Worm (Caenorhabditis elegans) whole organism, mixed stage, embryonic: Measurements from ENCODE around the gene Y53C12A.8.
A peak's percentile ranks its signal among the peaks of the same experiment; 100 is the strongest.

Source experiments
- M03D4.4 ChIP-seq: sonication (generic microtip); optimal IDR thresholded peaks from 2 replicates; lab custom pipeline; 2017; ENCODE audit warnings: mild to moderate bottlenecking, missing genetic modification characterization, missing compliant biosample characterization
- bed-3 ChIP-seq: fragments of 200-800 bp; sonication (Bioruptor generic); optimal IDR thresholded peaks from 3 replicates; lab custom pipeline; 2018; ENCODE audit warnings: mild to moderate bottlenecking, missing genetic modification characterization, moderate library complexity, missing compliant biosample characterization
- blmp-1 ChIP-seq: fragments of 150-350 bp; optimal IDR thresholded peaks from 2 replicates; lab custom pipeline; 2014; ENCODE audit warnings: missing biosample characterization, missing genetic modification characterization
- ceh-39 ChIP-seq: fragments of 150-350 bp; optimal IDR thresholded peaks from 2 replicates; lab custom pipeline; 2014; ENCODE audit warnings: missing biosample characterization, missing genetic modification characterization
- ceh-43 ChIP-seq: fragments of 200-800 bp; sonication (Bioruptor generic); optimal IDR thresholded peaks from 2 replicates; lab custom pipeline; 2018; ENCODE audit warnings: mild to moderate bottlenecking, missing genetic modification characterization, moderate library complexity, missing compliant biosample characterization
- ceh-83 ChIP-seq: fragments of 200-800 bp; sonication (Bioruptor generic); optimal IDR thresholded peaks from 2 replicates; lab custom pipeline; 2018; ENCODE audit warnings: mild to moderate bottlenecking, missing genetic modification characterization, missing compliant biosample characterization
- ces-1 ChIP-seq: fragments of 150-350 bp; optimal IDR thresholded peaks from 2 replicates; lab custom pipeline; 2014; ENCODE audit warnings: missing biosample characterization, missing genetic modification reagents, missing genetic modification characterization
- cnd-1 ChIP-seq: fragments of 200-800 bp; sonication (Bioruptor generic); optimal IDR thresholded peaks from 2 replicates; lab custom pipeline; 2018; ENCODE audit warnings: mild to moderate bottlenecking, missing genetic modification characterization, missing compliant biosample characterization
- drap-1 ChIP-seq: fragments of 200-800 bp; sonication (Bioruptor generic); optimal IDR thresholded peaks from 3 replicates; lab custom pipeline; 2018; ENCODE audit warnings: mild to moderate bottlenecking, missing genetic modification characterization, missing compliant biosample characterization
- elt-1 ChIP-seq: sonication (generic microtip); optimal IDR thresholded peaks from 2 replicates; lab custom pipeline; 2017; ENCODE audit warnings: missing genetic modification characterization, mild to moderate bottlenecking, missing compliant biosample characterization, antibody characterized with exemption, moderate library complexity, borderline replicate concordance; ENCODE audit not compliant: insufficient read depth
- elt-3 ChIP-seq: fragments of 150-350 bp; optimal IDR thresholded peaks from 2 replicates; lab custom pipeline; 2014; ENCODE audit warnings: missing biosample characterization, missing genetic modification characterization
- flh-1 ChIP-seq: fragments of 200-800 bp; sonication (Bioruptor generic); optimal IDR thresholded peaks from 2 replicates; lab custom pipeline; 2018; ENCODE audit warnings: mild to moderate bottlenecking, missing genetic modification characterization, moderate library complexity, missing compliant biosample characterization
- ham-2 ChIP-seq: fragments of 200-800 bp; sonication (Bioruptor generic); optimal IDR thresholded peaks from 2 replicates; lab custom pipeline; 2018; ENCODE audit warnings: mild to moderate bottlenecking, missing genetic modification characterization, missing compliant biosample characterization
- hlh-1 ChIP-seq: fragments of 150-350 bp; optimal IDR thresholded peaks from 2 replicates; lab custom pipeline; 2014; ENCODE audit warnings: missing biosample characterization, missing genetic modification reagents, missing genetic modification characterization
- lin-13 ChIP-seq: fragments of 150-350 bp; optimal IDR thresholded peaks from 2 replicates; lab custom pipeline; 2014; ENCODE audit warnings: missing biosample characterization, missing genetic modification characterization
- lin-32 ChIP-seq: fragments of 200-800 bp; sonication (Bioruptor generic); optimal IDR thresholded peaks from 2 replicates; lab custom pipeline; 2018; ENCODE audit warnings: mild to moderate bottlenecking, missing genetic modification characterization, missing compliant biosample characterization
- lsy-2 ChIP-seq: fragments of 150-350 bp; optimal IDR thresholded peaks from 2 replicates; lab custom pipeline; 2014; ENCODE audit warnings: missing biosample characterization, missing genetic modification characterization
- mab-5 ChIP-seq: fragments of 150-350 bp; optimal IDR thresholded peaks from 2 replicates; lab custom pipeline; 2014; ENCODE audit warnings: missing biosample characterization, missing genetic modification characterization
- mep-1 ChIP-seq: fragments of 150-350 bp; optimal IDR thresholded peaks from 2 replicates; lab custom pipeline; 2017; ENCODE audit warnings: missing biosample characterization, missing genetic modification reagents, missing genetic modification characterization, inconsistent platforms
- mls-2 ChIP-seq: sonication (generic microtip); optimal IDR thresholded peaks from 2 replicates; lab custom pipeline; 2016; ENCODE audit warnings: mild to moderate bottlenecking, missing genetic modification characterization, moderate library complexity, missing compliant biosample characterization
- nhr-12 ChIP-seq: fragments of 150-350 bp; optimal IDR thresholded peaks from 2 replicates; lab custom pipeline; 2014; ENCODE audit warnings: missing biosample characterization, missing genetic modification characterization
- nhr-2 ChIP-seq: fragments of 150-350 bp; optimal IDR thresholded peaks from 2 replicates; lab custom pipeline; 2014; ENCODE audit warnings: missing biosample characterization, missing genetic modification characterization
- nhr-237 ChIP-seq: fragments of 150-350 bp; optimal IDR thresholded peaks from 2 replicates; lab custom pipeline; 2014; ENCODE audit warnings: missing biosample characterization, missing genetic modification characterization
- nhr-28 ChIP-seq: fragments of 150-350 bp; optimal IDR thresholded peaks from 2 replicates; lab custom pipeline; 2014; ENCODE audit warnings: missing biosample characterization, missing genetic modification characterization
- nhr-76 ChIP-seq: sonication (generic microtip); optimal IDR thresholded peaks from 2 replicates; lab custom pipeline; 2017; ENCODE audit warnings: missing biosample characterization, missing genetic modification characterization
- pha-4 ChIP-seq: fragments of 150-350 bp; optimal IDR thresholded peaks from 2 replicates; lab custom pipeline; 2018; ENCODE audit warnings: missing biosample characterization, missing genetic modification reagents, missing genetic modification characterization
- sem-2 ChIP-seq: fragments of 200-800 bp; sonication (Bioruptor generic); optimal IDR thresholded peaks from 2 replicates; lab custom pipeline; 2018; ENCODE audit warnings: mild to moderate bottlenecking, missing genetic modification characterization, missing compliant biosample characterization
- snpc-4 ChIP-seq: fragments of 150-350 bp; optimal IDR thresholded peaks from 2 replicates; lab custom pipeline; 2014; ENCODE audit warnings: missing biosample characterization, missing genetic modification characterization
- sptf-1 ChIP-seq: sonication (generic microtip); optimal IDR thresholded peaks from 2 replicates; lab custom pipeline; 2017; ENCODE audit warnings: mild to moderate bottlenecking, missing genetic modification characterization, moderate library complexity, missing compliant biosample characterization
- tbx-8 ChIP-seq: fragments of 200-800 bp; sonication (Bioruptor generic); optimal IDR thresholded peaks from 2 replicates; lab custom pipeline; 2018; ENCODE audit warnings: mild to moderate bottlenecking, missing genetic modification characterization, moderate library complexity, missing compliant biosample characterization
- unc-120 ChIP-seq: sonication (generic microtip); optimal IDR thresholded peaks from 2 replicates; lab custom pipeline; 2017; ENCODE audit warnings: missing genetic modification characterization, missing compliant biosample characterization; ENCODE audit not compliant: poor library complexity, severe bottlenecking
- unc-39 ChIP-seq: fragments of 150-350 bp; optimal IDR thresholded peaks from 2 replicates; lab custom pipeline; 2014; ENCODE audit warnings: missing biosample characterization, missing genetic modification characterization
- unc-62 ChIP-seq: fragments of 150-350 bp; optimal IDR thresholded peaks from 2 replicates; lab custom pipeline; 2014; ENCODE audit warnings: missing biosample characterization, missing genetic modification reagents, missing genetic modification characterization
- zip-8 ChIP-seq: fragments of 150-350 bp; optimal IDR thresholded peaks from 2 replicates; lab custom pipeline; 2014; ENCODE audit warnings: missing biosample characterization, missing genetic modification characterization
- ztf-11 ChIP-seq: fragments of 150-350 bp; optimal IDR thresholded peaks from 2 replicates; lab custom pipeline; 2014; ENCODE audit warnings: missing biosample characterization, missing genetic modification characterization

Y53C12A.8 gene

DNA sequence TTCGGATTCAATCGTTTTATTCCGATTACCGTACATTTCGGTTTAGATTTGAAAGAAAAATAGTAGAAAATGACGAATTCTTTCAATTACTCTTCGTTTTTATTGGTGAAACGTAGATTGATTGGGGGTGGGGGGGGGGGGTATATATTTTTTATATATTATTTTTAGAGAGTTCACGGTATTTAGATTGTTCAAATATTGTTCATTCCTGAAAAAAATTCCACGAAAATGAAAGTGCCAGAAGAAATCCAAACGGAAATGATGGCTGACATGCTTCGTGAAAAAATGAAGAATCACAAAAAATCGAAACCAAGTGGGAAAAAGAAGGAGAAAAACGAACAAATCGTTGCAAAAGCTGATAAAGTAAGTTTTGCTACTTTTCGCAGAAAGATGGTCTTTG, at the start of gene Y53C12A.8, which contains the start of gene Y53C12A.7:
TSS of gene Y53C12A.8 (minus strand) at position 101 of the 400 bp plus-strand sequence.
TSS of gene Y53C12A.7 (plus strand) at position 181 of the 400 bp plus-strand sequence.
- TF ChIP-seq nhr-2 (tag; lab: Kevin White, UChicago) (no peak), lin-32 (GFP tag; lab: Kevin White, UChicago) (no peak), ztf-11 (tag; lab: Kevin White, UChicago) (no peak), ceh-43 (GFP tag; lab: Kevin White, UChicago) (no peak), snpc-4 (tag; lab: Kevin White, UChicago) (no peak), drap-1 (GFP tag; lab: Kevin White, UChicago) (no peak), unc-39 (tag; lab: Kevin White, UChicago) (no peak), ceh-39 (tag; lab: Kevin White, UChicago) (no peak), M03D4.4 (tag; lab: Kevin White, UChicago) (no peak), unc-62 (no peak), mep-1 (no peak), lin-13 (tag; lab: Kevin White, UChicago) (no peak), mab-5 (tag; lab: Kevin White, UChicago) (no peak), blmp-1 (tag; lab: Kevin White, UChicago) (no peak), mls-2 (tag; lab: Kevin White, UChicago) (no peak), bed-3 (GFP tag; lab: Kevin White, UChicago) (no peak), elt-3 (tag; lab: Kevin White, UChicago) (no peak), ces-1 (GFP tag; lab: Kevin White, UChicago) (no peak), nhr-76 (no peak), ham-2 (GFP tag; lab: Kevin White, UChicago) (no peak)

ce11 chrII:9746069-9746468, 45.8 kb upstream of the Y53C12A.8 start, which contains the start of the genes Y53C12B.1 and nos-3:
TSS of gene Y53C12B.1 (minus strand) at chrII:9746078.
TSS of gene nos-3 (plus strand) at chrII:9746316.
- TF ChIP-seq ceh-83 (GFP tag; lab: Kevin White, UChicago), result no peak
- TF ChIP-seq mab-5 (tag; lab: Kevin White, UChicago), result no peak
- TF ChIP-seq lsy-2 (tag; lab: Kevin White, UChicago), result peak; percentile 98
- TF ChIP-seq elt-3 (tag; lab: Kevin White, UChicago), result no peak
- no peak for TF ChIP-seq elt-1 (tag; lab: Kevin White, UChicago)
- no peak for TF ChIP-seq sem-2
- no peak for TF ChIP-seq flh-1
- no peak for TF ChIP-seq ham-2 (GFP tag; lab: Kevin White, UChicago)
- TF ChIP-seq nhr-237, result peak; percentile 39
- TF ChIP-seq unc-39 (tag; lab: Kevin White, UChicago), result no peak
- no peak for TF ChIP-seq bed-3 (GFP tag; lab: Kevin White, UChicago)
- peak; percentile 66 for TF ChIP-seq mep-1
- no peak for TF ChIP-seq tbx-8 (GFP tag; lab: Kevin White, UChicago)
- TF ChIP-seq sptf-1 (tag; lab: Kevin White, UChicago), result no peak
- TF ChIP-seq snpc-4 (tag; lab: Kevin White, UChicago), result no peak
- peak; percentile 91 for TF ChIP-seq ces-1 (GFP tag; lab: Kevin White, UChicago)
- TF ChIP-seq blmp-1 (tag; lab: Kevin White, UChicago), result no peak
- TF ChIP-seq nhr-2 (tag; lab: Kevin White, UChicago), result no peak
- no peak for TF ChIP-seq unc-62
- no peak for TF ChIP-seq M03D4.4 (tag; lab: Kevin White, UChicago)
- TF ChIP-seq hlh-1 (tag; lab: Kevin White, UChicago), result peak; percentile 25
- TF ChIP-seq unc-120 (tag; lab: Kevin White, UChicago), result peak; percentile 98
- no peak for TF ChIP-seq drap-1 (GFP tag; lab: Kevin White, UChicago)
- no peak for TF ChIP-seq ceh-43 (GFP tag; lab: Kevin White, UChicago)
- no peak for TF ChIP-seq mls-2 (tag; lab: Kevin White, UChicago)
- TF ChIP-seq zip-8 (tag; lab: Kevin White, UChicago), result no peak
- TF ChIP-seq pha-4 (tag; lab: Kevin White, UChicago), result peak; percentile 68
- peak; percentile 81 for TF ChIP-seq ceh-39 (tag; lab: Kevin White, UChicago)
- no peak for TF ChIP-seq cnd-1 (tag; lab: Kevin White, UChicago)
- TF ChIP-seq nhr-28 (tag; lab: Kevin White, UChicago), result no peak
- peak; percentile 79 for TF ChIP-seq lin-13 (tag; lab: Kevin White, UChicago)
- TF ChIP-seq nhr-76, result no peak
- no peak for TF ChIP-seq ztf-11 (tag; lab: Kevin White, UChicago)
- no peak for TF ChIP-seq lin-32 (GFP tag; lab: Kevin White, UChicago)
- TF ChIP-seq nhr-12 (tag; lab: Kevin White, UChicago), result no peak

DNA sequence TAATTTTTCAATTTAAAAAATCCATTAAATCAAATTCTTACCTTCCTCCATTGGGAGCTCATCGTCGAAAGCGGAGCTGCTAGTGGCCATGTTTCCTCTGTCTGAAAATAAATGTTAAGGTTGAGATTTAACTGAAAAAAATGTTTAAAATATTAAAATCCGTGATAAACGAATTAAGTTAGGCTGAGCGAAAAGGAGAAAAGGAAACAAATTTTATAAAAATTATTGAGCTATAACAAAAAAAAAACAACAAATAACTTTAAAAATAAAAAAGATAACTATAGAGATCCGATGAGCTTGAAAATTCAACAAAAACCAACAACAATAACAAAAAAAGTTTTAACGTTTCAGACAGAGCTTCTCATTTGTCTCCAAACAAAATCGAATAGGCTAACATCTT, 42.5 kb upstream of the Y53C12A.8 start, which contains the start of gene pno-1:
TSS of gene pno-1 (minus strand) at position 101 of the 400 bp plus-strand sequence.
- TF ChIP-seq sem-2 (no peak), drap-1 (GFP tag; lab: Kevin White, UChicago) (no peak), ztf-11 (tag; lab: Kevin White, UChicago) (no peak), tbx-8 (GFP tag; lab: Kevin White, UChicago) (no peak), unc-120 (tag; lab: Kevin White, UChicago) (no peak), elt-1 (tag; lab: Kevin White, UChicago) (no peak), snpc-4 (tag; lab: Kevin White, UChicago) (no peak), pha-4 (tag; lab: Kevin White, UChicago) (no peak), nhr-76 (no peak), lin-13 (tag; lab: Kevin White, UChicago) (no peak), mab-5 (tag; lab: Kevin White, UChicago) (no peak), sptf-1 (tag; lab: Kevin White, UChicago) (no peak), nhr-237 (no peak), hlh-1 (tag; lab: Kevin White, UChicago) (no peak), ceh-83 (GFP tag; lab: Kevin White, UChicago) (no peak), ham-2 (GFP tag; lab: Kevin White, UChicago) (no peak), blmp-1 (tag; lab: Kevin White, UChicago) (no peak)
